Worm (Caenorhabditis elegans) whole organism, midembryonic: ENCODE results near the gene lipl-7.

Experiments used
- T22C8.4 ChIP-seq: fragments of 200-800 bp; sonication (Bioruptor generic); IDR thresholded peaks from 2 replicates; pipeline ENCODE4 v1.3.6; 2022; ENCODE audit warnings: missing genetic modification characterization, missing compliant biosample characterization
- ref-1 ChIP-seq: fragments of 200-800 bp; sonication (Bioruptor generic); conservative IDR thresholded peaks from 2 replicates; pipeline ENCODE4 v1.3.6; 2022; ENCODE audit warnings: missing genetic modification reagents, missing genetic modification characterization, missing compliant biosample characterization
- tab-1 ChIP-seq: fragments of 200-800 bp; sonication (Bioruptor generic); IDR thresholded peaks from 2 replicates; pipeline ENCODE4 v1.3.6; 2022; ENCODE audit warnings: missing genetic modification characterization, missing compliant biosample characterization

DNA sequence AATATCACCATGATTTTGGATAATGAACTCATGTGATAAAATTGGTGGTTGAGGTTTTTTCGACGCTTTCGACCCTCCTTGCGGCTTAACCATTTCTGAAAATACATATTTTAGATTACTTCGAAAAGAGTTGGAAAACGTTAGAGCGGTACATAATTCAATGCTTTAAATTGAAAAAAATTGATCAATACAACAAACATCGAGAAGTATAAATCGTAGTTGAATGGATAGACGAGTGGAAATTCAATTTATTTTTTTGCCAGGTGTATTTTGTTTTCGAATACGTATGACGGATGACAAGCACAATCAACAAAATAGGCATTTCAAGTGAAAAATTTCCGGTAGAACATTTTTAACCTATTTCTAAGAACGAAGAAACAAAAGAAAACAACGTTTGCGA is 20.4 kb downstream of the lipl-7 start, which contains the start of gene tram-1:
- TF ChIP-seq ref-1 (GFP tag; lab: Robert Waterston, UW) (no peak), T22C8.4 (no peak), tab-1 (GFP tag; lab: Robert Waterston, UW) (no peak)
